Fruit fly (Drosophila melanogaster) S2 (cell line): ENCODE measurements around the gene CG17283.
A peak's percentile ranks its signal among the peaks of the same experiment; 100 is the strongest.

ENCODE experiments used
- CG8478 ChIP-seq: fragments of >200 bp; optimal IDR thresholded peaks from 2 replicates; lab custom pipeline; 2018
- CTCF ChIP-seq, 2 experiments: fragments of >200 bp; optimal IDR thresholded peaks; 2 replicates each; lab custom pipeline; 2018

DNA sequence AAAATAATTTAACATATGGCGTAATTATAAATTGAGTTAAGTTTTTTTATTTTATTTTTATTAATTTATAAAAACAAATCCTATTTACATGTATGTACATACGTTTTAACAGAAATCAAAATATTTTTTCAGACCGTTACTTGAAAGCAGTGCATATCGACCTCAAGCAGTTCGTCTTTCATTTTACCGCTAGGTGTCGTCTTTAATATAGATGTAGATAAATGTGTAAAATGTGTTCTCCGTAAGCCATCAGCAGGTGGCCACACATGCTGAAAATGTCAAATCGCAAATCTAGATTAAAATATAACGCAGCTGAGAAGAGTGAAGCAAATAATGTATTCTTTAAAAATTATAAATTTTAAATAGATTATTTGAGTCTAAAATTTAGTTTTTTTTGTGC is 41.7 kb downstream of the CG17283 start:
- TF ChIP-seq CTCF (optimal IDR thresholded peaks at IDR 0.05; lab: Kevin White, UChicago) (peak; percentile 84 to 91), CG8478 (lab: Kevin White, UChicago) (no peak)
